Comparison of ENCODE assay signal across 5 fruit fly cellular contexts in genomic region chrX:8709234-8709843, dm6.
TF ChIP-seq lines count a peak whose summit lies in the region.

Hexo2 (plus strand) TSS chrX:8709652.

TF ChIP-seq in whole organism, adult, 20 proteins besides CTCF, POLR2A, EP300 and RAD21 (continued from another document):
- TF ChIP-seq CG5204 (GFP tag; optimal IDR thresholded peaks at IDR 0.05; lab: Kevin White, UChicago): peak; percentile 53
- peak; percentile 71 for TF ChIP-seq CG11617 (GFP tag; optimal IDR thresholded peaks at IDR 0.05; lab: Kevin White, UChicago)

TF ChIP-seq in whole organism, embryonic, 481 proteins besides CTCF, POLR2A, EP300 and RAD21 (continued from another document and continues in another):
- TF ChIP-seq lbe (GFP tag; optimal IDR thresholded peaks at IDR 0.05; lab: Kevin White, UChicago): peak; percentile 94
- TF ChIP-seq danr (GFP tag; IDR thresholded peaks at IDR 0.05; lab: Robert Waterston, UW): peak; percentile 91
- TF ChIP-seq NK7.1 (GFP tag; optimal IDR thresholded peaks at IDR 0.05; lab: Kevin White, UChicago): peak; percentile 77
- peak; percentile 98 for TF ChIP-seq Drgx (GFP tag; IDR thresholded peaks at IDR 0.05; lab: Robert Waterston, UW)
- TF ChIP-seq CG17612 (GFP tag; IDR thresholded peaks at IDR 0.05; lab: Robert Waterston, UW): peak; percentile 89
- peak; percentile 66 for TF ChIP-seq al (GFP tag; IDR thresholded peaks at IDR 0.05; lab: Robert Waterston, UW)
- peak; percentile 94 for TF ChIP-seq sob (GFP tag; IDR thresholded peaks at IDR 0.05; lab: Robert Waterston, UW)
- TF ChIP-seq Med (GFP tag; lab: Kevin White, UChicago): peak; percentile 99
- peak; percentile 85 for TF ChIP-seq CG11696 (GFP tag; IDR thresholded peaks at IDR 0.05; lab: Robert Waterston, UW)
- no peak; the same call in 1 of the 3 replicates for TF ChIP-seq CG3726 (GFP tag; IDR thresholded peaks at IDR 0.05; lab: Robert Waterston, UW)
- peak; percentile 83 for TF ChIP-seq CG13775 (GFP tag; optimal IDR thresholded peaks at IDR 0.05; lab: Kevin White, UChicago)
- TF ChIP-seq ara (GFP tag; IDR thresholded peaks at IDR 0.05; lab: Robert Waterston, UW): peak; percentile 96
- TF ChIP-seq CG8089 (GFP tag; optimal IDR thresholded peaks at IDR 0.05; lab: Kevin White, UChicago): peak; percentile 93
- peak; percentile 34 for TF ChIP-seq bigmax (GFP tag; optimal IDR thresholded peaks at IDR 0.05; lab: Kevin White, UChicago)
- peak; percentile 93 for TF ChIP-seq lab (GFP tag; optimal IDR thresholded peaks at IDR 0.05; lab: Kevin White, UChicago)
- peak; percentile 85 for TF ChIP-seq CG3163 (GFP tag; optimal IDR thresholded peaks at IDR 0.05; lab: Kevin White, UChicago)
- no peak for TF ChIP-seq zen2 (GFP tag; IDR thresholded peaks at IDR 0.05; lab: Robert Waterston, UW; ENCODE audit: partially characterized antibody)
- TF ChIP-seq CG12391 (tag; optimal IDR thresholded peaks at IDR 0.05; lab: Kevin White, UChicago): peak; percentile 90
- peak; percentile 71 for TF ChIP-seq CG13296 (GFP tag; optimal IDR thresholded peaks at IDR 0.05; lab: Kevin White, UChicago)
- TF ChIP-seq ap (GFP tag; IDR thresholded peaks at IDR 0.05; lab: Robert Waterston, UW): peak; percentile 94
- TF ChIP-seq CG14050 (GFP tag; IDR thresholded peaks at IDR 0.05; lab: Robert Waterston, UW): peak; percentile 94
- no peak for TF ChIP-seq bbx (GFP tag; IDR thresholded peaks at IDR 0.05; lab: Robert Waterston, UW; ENCODE audit: partially characterized antibody)
- peak; percentile 95 for TF ChIP-seq Mrtf (GFP tag; IDR thresholded peaks at IDR 0.05; lab: Robert Waterston, UW)
- TF ChIP-seq CG2889 (GFP tag; IDR thresholded peaks at IDR 0.05; lab: Robert Waterston, UW): peak; percentile 90
- TF ChIP-seq MBD-R2 (GFP tag; IDR thresholded peaks at IDR 0.05; lab: Robert Waterston, UW): peak; percentile 60; the same call in 1 of the 2 replicates
- peak; percentile 65 for TF ChIP-seq CG4282 (GFP tag; optimal IDR thresholded peaks at IDR 0.05; lab: Kevin White, UChicago)
- TF ChIP-seq sqz (GFP tag; optimal IDR thresholded peaks at IDR 0.05; lab: Kevin White, UChicago): peak; percentile 76
- peak; percentile 99 for TF ChIP-seq ci (GFP tag; IDR thresholded peaks at IDR 0.05; lab: Robert Waterston, UW)
- TF ChIP-seq ham (GFP tag; IDR thresholded peaks at IDR 0.05; lab: Robert Waterston, UW): peak; percentile 54; the same call in 1 of the 2 replicates
- peak; percentile 97 for TF ChIP-seq CG32772 (GFP tag; IDR thresholded peaks at IDR 0.05; lab: Robert Waterston, UW)
- peak; percentile 85 for TF ChIP-seq Fer1 (GFP tag; optimal IDR thresholded peaks at IDR 0.05; lab: Kevin White, UChicago)
- peak; percentile 92 for TF ChIP-seq jigr1 (GFP tag; IDR thresholded peaks at IDR 0.05; lab: Robert Waterston, UW)

TF ChIP-seq in whole organism, prepupa, 60 proteins besides CTCF, POLR2A, EP300 and RAD21 (continued from another document and continues in another):
- TF ChIP-seq CG6163 (GFP tag; IDR thresholded peaks at IDR 0.05; lab: Robert Waterston, UW): peak; percentile 99
- peak; percentile 99 for TF ChIP-seq Eip78C (GFP tag; lab: Kevin White, UChicago)
- peak; percentile 99 for TF ChIP-seq CG4318 (GFP tag; optimal IDR thresholded peaks at IDR 0.05; lab: Kevin White, UChicago)
- peak; percentile 99 for TF ChIP-seq CG32006 (GFP tag; optimal IDR thresholded peaks at IDR 0.05; lab: Kevin White, UChicago)
- peak; percentile 86 to 90 for TF ChIP-seq ss (GFP tag; optimal IDR thresholded peaks at IDR 0.05; lab: Kevin White, UChicago)
- peak; percentile 96 for TF ChIP-seq CG8632 (GFP tag; optimal IDR thresholded peaks at IDR 0.05; lab: Kevin White, UChicago)
- TF ChIP-seq topi (GFP tag; optimal IDR thresholded peaks at IDR 0.05; lab: Kevin White, UChicago): peak; percentile 99
- TF ChIP-seq CG10631 (GFP tag; optimal IDR thresholded peaks at IDR 0.05; lab: Kevin White, UChicago): peak; percentile 97
- peak; percentile 90 for TF ChIP-seq dsx (GFP tag; optimal IDR thresholded peaks at IDR 0.05; lab: Kevin White, UChicago; ENCODE audit: poor library complexity, severe bottlenecking)
- TF ChIP-seq svp (GFP tag; lab: Kevin White, UChicago): peak; percentile 99
- peak; percentile 98 for TF ChIP-seq Eip75B (GFP tag; optimal IDR thresholded peaks at IDR 0.05; lab: Kevin White, UChicago)
- peak; percentile 98 for TF ChIP-seq CG11902 (GFP tag; optimal IDR thresholded peaks at IDR 0.05; lab: Kevin White, UChicago)
- peak; percentile 99 for TF ChIP-seq Hr39 (GFP tag; optimal IDR thresholded peaks at IDR 0.05; lab: Kevin White, UChicago)
- peak; percentile 99 for TF ChIP-seq cyc (GFP tag; optimal IDR thresholded peaks at IDR 0.05; lab: Kevin White, UChicago)
- TF ChIP-seq CG1621 (tag; optimal IDR thresholded peaks at IDR 0.05; lab: Kevin White, UChicago): peak; percentile 95
- peak; percentile 96 for TF ChIP-seq Eip93F (GFP tag; optimal IDR thresholded peaks at IDR 0.05; lab: Kevin White, UChicago)
- peak; percentile 99 for TF ChIP-seq Hr4 (GFP tag; optimal IDR thresholded peaks at IDR 0.05; lab: Kevin White, UChicago)
- TF ChIP-seq fkh (GFP tag; optimal IDR thresholded peaks at IDR 0.05; lab: Kevin White, UChicago): no peak
- peak; percentile 96 for TF ChIP-seq CG8319 (GFP tag; optimal IDR thresholded peaks at IDR 0.05; lab: Kevin White, UChicago)
- TF ChIP-seq eg (GFP tag; IDR thresholded peaks at IDR 0.05; lab: Robert Waterston, UW): peak; percentile 99
- TF ChIP-seq spab (GFP tag; optimal IDR thresholded peaks at IDR 0.05; lab: Kevin White, UChicago): peak; percentile 92
- peak; percentile 93 for TF ChIP-seq Blimp-1 (GFP tag; optimal IDR thresholded peaks at IDR 0.05; lab: Kevin White, UChicago)
- TF ChIP-seq lz (GFP tag; optimal IDR thresholded peaks at IDR 0.05; lab: Kevin White, UChicago): peak; percentile 99
- peak; percentile 94 for TF ChIP-seq vri (GFP tag; optimal IDR thresholded peaks at IDR 0.05; lab: Kevin White, UChicago)
- TF ChIP-seq Gug (GFP tag; IDR thresholded peaks at IDR 0.05; lab: Robert Waterston, UW): peak; percentile 98
- TF ChIP-seq CG16779 (tag; optimal IDR thresholded peaks at IDR 0.05; lab: Kevin White, UChicago): peak; percentile 93
- TF ChIP-seq CG3919 (GFP tag; optimal IDR thresholded peaks at IDR 0.05; lab: Kevin White, UChicago): peak; percentile 99
- peak; percentile 98 for TF ChIP-seq net (GFP tag; optimal IDR thresholded peaks at IDR 0.05; lab: Kevin White, UChicago)
- peak; percentile 94 for TF ChIP-seq CG3032 (tag; optimal IDR thresholded peaks at IDR 0.05; lab: Kevin White, UChicago)
- TF ChIP-seq esn (GFP tag; optimal IDR thresholded peaks at IDR 0.05; lab: Kevin White, UChicago): peak; percentile 99
- TF ChIP-seq CG15336 (GFP tag; IDR thresholded peaks at IDR 0.05; lab: Robert Waterston, UW): peak; percentile 98
- TF ChIP-seq dac (GFP tag; optimal IDR thresholded peaks at IDR 0.05; lab: Kevin White, UChicago): peak; percentile 99
- peak; percentile 91 for TF ChIP-seq fd59A (GFP tag; optimal IDR thresholded peaks at IDR 0.05; lab: Kevin White, UChicago)
- TF ChIP-seq CG9139 (GFP tag; optimal IDR thresholded peaks at IDR 0.05; lab: Kevin White, UChicago): peak; percentile 89

TF ChIP-seq in whole organism, pupa, 21 proteins besides CTCF, POLR2A, EP300 and RAD21 (continued from another document):
- TF ChIP-seq D1 (tag; optimal IDR thresholded peaks at IDR 0.05; lab: Kevin White, UChicago): peak; percentile 54

TF ChIP-seq in whole organism, wandering third instar larva, 38 proteins besides CTCF, POLR2A, EP300 and RAD21 (continued from another document):
- TF ChIP-seq CrebA (GFP tag; optimal IDR thresholded peaks at IDR 0.05; lab: Kevin White, UChicago; ENCODE audit: borderline replicate concordance) (no peak), CG9705 (GFP tag; optimal IDR thresholded peaks at IDR 0.05; lab: Kevin White, UChicago) (peak; percentile 90), brk (GFP tag; optimal IDR thresholded peaks at IDR 0.05; lab: Kevin White, UChicago) (no peak), lola (GFP tag; optimal IDR thresholded peaks at IDR 0.05; lab: Kevin White, UChicago) (no peak), fru (GFP tag; optimal IDR thresholded peaks at IDR 0.05; lab: Kevin White, UChicago) (peak; percentile 97), OdsH (GFP tag; optimal IDR thresholded peaks at IDR 0.05; lab: Kevin White, UChicago) (peak; percentile 93), Mio (GFP tag; optimal IDR thresholded peaks at IDR 0.05; lab: Kevin White, UChicago) (peak; percentile 81), br (GFP tag; optimal IDR thresholded peaks at IDR 0.05; lab: Kevin White, UChicago) (peak; percentile 95), psq (GFP tag; optimal IDR thresholded peaks at IDR 0.05; lab: Kevin White, UChicago) (peak; percentile 89), Rel (GFP tag; optimal IDR thresholded peaks at IDR 0.05; lab: Kevin White, UChicago) (peak; percentile 35), Rel (tag; optimal IDR thresholded peaks at IDR 0.05; lab: Kevin White, UChicago) (peak; percentile 75), sage (GFP tag; optimal IDR thresholded peaks at IDR 0.05; lab: Kevin White, UChicago) (peak; percentile 87), Abd-B (GFP tag; optimal IDR thresholded peaks at IDR 0.05; lab: Kevin White, UChicago) (no peak), dsf (GFP tag; optimal IDR thresholded peaks at IDR 0.05; lab: Kevin White, UChicago; ENCODE audit: borderline replicate concordance) (peak; percentile 73), Myc (optimal IDR thresholded peaks at IDR 0.05; lab: Kevin White, UChicago) (no peak), Vsx2 (GFP tag; optimal IDR thresholded peaks at IDR 0.05; lab: Kevin White, UChicago; ENCODE audit: partially characterized antibody) (no peak)
